Worm (Caenorhabditis elegans): ENCODE results near the gene arp-6.

Gene arp-6

ce11 chrII:8086803-8087202 lies 49.7 kb upstream of the arp-6 start, which contains the start of gene K02C4.3 (continued):
- peak; percentile 37; the same call in 1 of the 2 replicates for TF ChIP-seq F33H1.4 (GFP tag; IDR thresholded peaks at IDR 0.05)
- no peak for TF ChIP-seq ekl-4 (GFP tag; IDR thresholded peaks at IDR 0.05)
- no peak for TF ChIP-seq xnd-1 (tag; optimal IDR thresholded peaks at IDR 0.05)
- TF ChIP-seq K11D2.4 (GFP tag; IDR thresholded peaks at IDR 0.05): no peak
- TF ChIP-seq zfh-2 (GFP tag; conservative IDR thresholded peaks at IDR 0.05): no peak
- TF ChIP-seq ztf-18 (tag; optimal IDR thresholded peaks at IDR 0.05): peak; percentile 93
- TF ChIP-seq hlh-26 (GFP tag; conservative IDR thresholded peaks at IDR 0.05): no peak
- no peak for TF ChIP-seq T26A5.8 (tag; optimal IDR thresholded peaks at IDR 0.05)
- TF ChIP-seq rpc-1 (optimal IDR thresholded peaks at IDR 0.05): no peak
- TF ChIP-seq rpc-1 (tag; optimal IDR thresholded peaks at IDR 0.05): no peak
- TF ChIP-seq snpc-1.1 (tag; optimal IDR thresholded peaks at IDR 0.05; ENCODE audit: insufficient read depth): peak; percentile 34
- no peak for TF ChIP-seq akir-1 (GFP tag; optimal IDR thresholded peaks at IDR 0.05)
- no peak for TF ChIP-seq zim-3 (tag; optimal IDR thresholded peaks at IDR 0.05)
- TF ChIP-seq bed-1 (GFP tag; IDR thresholded peaks at IDR 0.05): no peak
- no peak for TF ChIP-seq let-607 (tag; optimal IDR thresholded peaks at IDR 0.05)
- no peak for TF ChIP-seq nfya-1 (tag; optimal IDR thresholded peaks at IDR 0.05; ENCODE audit: borderline replicate concordance, insufficient read depth)
- no peak for TF ChIP-seq pbrm-1 (GFP tag; IDR thresholded peaks at IDR 0.05)
- no peak for TF ChIP-seq ceh-58 (GFP tag; IDR thresholded peaks at IDR 0.05)
- TF ChIP-seq mes-4 (tag; optimal IDR thresholded peaks at IDR 0.05): no peak
- peak; percentile 65 for TF ChIP-seq madf-6 (GFP tag; IDR thresholded peaks at IDR 0.05)
- TF ChIP-seq nhr-90 (tag; optimal IDR thresholded peaks at IDR 0.05): no peak
- peak; percentile 60 for TF ChIP-seq snpc-3.4 (tag; optimal IDR thresholded peaks at IDR 0.05)
- TF ChIP-seq attf-5 (GFP tag; optimal IDR thresholded peaks at IDR 0.05): peak; percentile 27
- no peak for TF ChIP-seq B0336.3 (GFP tag; IDR thresholded peaks at IDR 0.05)
- no peak for TF ChIP-seq hmg-20 (GFP tag; IDR thresholded peaks at IDR 0.05)
- TF ChIP-seq attf-6 (GFP tag; IDR thresholded peaks at IDR 0.05): no peak
- no peak for TF ChIP-seq nfya-2 (GFP tag; IDR thresholded peaks at IDR 0.05)
- 0 out of 2 replicates have a peak, but pooled peaks have one; percentile 25 for TF ChIP-seq F39B2.1 (GFP tag; IDR thresholded peaks at IDR 0.05)
- TF ChIP-seq tlf-1 (GFP tag; optimal IDR thresholded peaks at IDR 0.05): no peak
- TF ChIP-seq F55B11.4 (tag; optimal IDR thresholded peaks at IDR 0.05; ENCODE audit: borderline replicate concordance, insufficient read depth): no peak
- no peak for TF ChIP-seq F57A8.1 (GFP tag; optimal IDR thresholded peaks at IDR 0.05)
- TF ChIP-seq sea-2 (GFP tag; IDR thresholded peaks at IDR 0.05): no peak
- peak in 1 of 3 experiments; percentile 80 for TF ChIP-seq lin-35 (GFP tag; optimal IDR thresholded peaks at IDR 0.05)
- TF ChIP-seq F52B5.7 (tag; optimal IDR thresholded peaks at IDR 0.05): no peak
- no peak for TF ChIP-seq hrde-1 (tag; optimal IDR thresholded peaks at IDR 0.05; ENCODE audit: borderline replicate concordance)
- no peak for TF ChIP-seq attf-3 (GFP tag; conservative IDR thresholded peaks at IDR 0.05)
- no peak for TF ChIP-seq Y67H2A.10 (GFP tag; conservative IDR thresholded peaks at IDR 0.05)

ce11 chrII:8078041-8078440 lies 40.9 kb upstream of the arp-6 start, which contains the start of gene K02C4.5:
TSS of gene K02C4.5 (plus strand) at chrII:8078435.
- TF ChIP-seq ccch-3 (GFP tag; optimal IDR thresholded peaks at IDR 0.05): no peak
- no peak for TF ChIP-seq B0261.1 (tag; optimal IDR thresholded peaks at IDR 0.05)
- TF ChIP-seq B0336.3 (GFP tag; IDR thresholded peaks at IDR 0.05): no peak
- TF ChIP-seq let-607 (tag; optimal IDR thresholded peaks at IDR 0.05): peak; percentile 38 to 48
- no peak for TF ChIP-seq T07F8.4 (tag; optimal IDR thresholded peaks at IDR 0.05)
- TF ChIP-seq Y95B8A.8 (GFP tag; IDR thresholded peaks at IDR 0.05): no peak
- TF ChIP-seq unc-62 (GFP tag; optimal IDR thresholded peaks at IDR 0.05): peak; percentile 64
- no peak for TF ChIP-seq mcd-1 (GFP tag; IDR thresholded peaks at IDR 0.05)
- no peak for TF ChIP-seq aptf-3 (GFP tag; IDR thresholded peaks at IDR 0.05)
- no peak for TF ChIP-seq nfya-2 (GFP tag; IDR thresholded peaks at IDR 0.05)
- no peak for TF ChIP-seq hlh-12 (tag; optimal IDR thresholded peaks at IDR 0.05)
- no peak for TF ChIP-seq hrde-1 (tag; optimal IDR thresholded peaks at IDR 0.05; ENCODE audit: borderline replicate concordance)
- no peak for TF ChIP-seq ceh-79 (tag; optimal IDR thresholded peaks at IDR 0.05)
- TF ChIP-seq mxl-1 (tag; optimal IDR thresholded peaks at IDR 0.05): no peak
- TF ChIP-seq nhr-27 (tag; optimal IDR thresholded peaks at IDR 0.05): no peak
- TF ChIP-seq snpc-4 (GFP tag; optimal IDR thresholded peaks at IDR 0.05): no peak
- no peak for TF ChIP-seq snpc-4 (tag; optimal IDR thresholded peaks at IDR 0.05)
